Worm (Caenorhabditis elegans) whole organism, early embryonic: ENCODE results near the gene str-220.

ENCODE experiments used
- B0310.2 ChIP-seq: sonication (generic microtip); optimal IDR thresholded peaks from 2 replicates; lab custom pipeline; 2016; ENCODE audit warnings: mild to moderate bottlenecking, missing genetic modification characterization, missing compliant biosample characterization
- F13C5.2 ChIP-seq: sonication (generic microtip); optimal IDR thresholded peaks from 2 replicates; lab custom pipeline; 2017; ENCODE audit warnings: mild to moderate bottlenecking, missing genetic modification characterization, inconsistent platforms, missing compliant biosample characterization
- aly-1 ChIP-seq: sonication (generic microtip); optimal IDR thresholded peaks from 2 replicates; lab custom pipeline; 2016; ENCODE audit warnings: missing genetic modification characterization, missing compliant biosample characterization
- ama-1 ChIP-seq: fragments of 150-350 bp; optimal IDR thresholded peaks from 2 replicates; lab custom pipeline; 2014
- ceh-13 ChIP-seq: fragments of 200-800 bp; sonication (Bioruptor generic); optimal IDR thresholded peaks from 2 replicates; lab custom pipeline; 2018; ENCODE audit warnings: mild to moderate bottlenecking, missing genetic modification characterization, missing compliant biosample characterization
- ceh-36 ChIP-seq: sonication (generic microtip); optimal IDR thresholded peaks from 2 replicates; lab custom pipeline; 2016; ENCODE audit warnings: missing genetic modification characterization, inconsistent platforms, missing compliant biosample characterization
- ets-7 ChIP-seq: sonication (generic microtip); optimal IDR thresholded peaks from 2 replicates; lab custom pipeline; 2016; ENCODE audit warnings: missing genotype, missing genetic modification characterization, missing compliant biosample characterization
- flt-1 ChIP-seq: fragments of 200-800 bp; sonication (Bioruptor generic); IDR thresholded peaks from 2 replicates; pipeline ENCODE4 v1.3.6; 2022; ENCODE audit warnings: missing genetic modification characterization, missing compliant biosample characterization
- hmbx-1 ChIP-seq: sonication (generic microtip); optimal IDR thresholded peaks from 2 replicates; lab custom pipeline; 2016; ENCODE audit warnings: mild to moderate bottlenecking, missing genetic modification characterization, missing compliant biosample characterization
- hmg-4 ChIP-seq: fragments of 200-800 bp; sonication (Bioruptor generic); optimal IDR thresholded peaks from 2 replicates; lab custom pipeline; 2018; ENCODE audit warnings: mild to moderate bottlenecking, missing genetic modification characterization, missing compliant biosample characterization
- hnd-1 ChIP-seq: sonication (generic microtip); optimal IDR thresholded peaks from 2 replicates; lab custom pipeline; 2016; ENCODE audit warnings: missing genetic modification characterization, missing compliant biosample characterization
- pes-1 ChIP-seq: fragments of 200-800 bp; sonication (Bioruptor generic); IDR thresholded peaks from 2 replicates; pipeline ENCODE4 v1.3.6; 2022; ENCODE audit warnings: missing genetic modification reagents, missing genetic modification characterization, missing compliant biosample characterization
- scrt-1 ChIP-seq: fragments of 200-800 bp; sonication (Bioruptor generic); IDR thresholded peaks from 2 replicates; pipeline ENCODE4 v1.3.6; 2022; ENCODE audit warnings: missing genetic modification characterization, missing compliant biosample characterization
- sea-1 ChIP-seq: fragments of 200-800 bp; sonication (Bioruptor generic); conservative IDR thresholded peaks from 2 replicates; pipeline ENCODE4 v1.3.6; 2022; ENCODE audit warnings: missing genetic modification characterization, missing compliant biosample characterization
- tbx-11 ChIP-seq: fragments of 200-800 bp; sonication (Bioruptor generic); IDR thresholded peaks from 2 replicates; pipeline ENCODE4 v1.3.6; 2022; ENCODE audit warnings: missing genetic modification characterization, missing compliant biosample characterization
- tbx-37 ChIP-seq: fragments of 200-800 bp; sonication (Bioruptor generic); conservative IDR thresholded peaks from 2 replicates; pipeline ENCODE4 v1.3.6; 2022; ENCODE audit warnings: missing genetic modification reagents, missing genetic modification characterization, missing compliant biosample characterization
- tra-4 ChIP-seq: sonication (generic microtip); optimal IDR thresholded peaks from 2 replicates; lab custom pipeline; 2017; ENCODE audit warnings: missing genetic modification characterization, missing compliant biosample characterization

The str-220 gene

DNA sequence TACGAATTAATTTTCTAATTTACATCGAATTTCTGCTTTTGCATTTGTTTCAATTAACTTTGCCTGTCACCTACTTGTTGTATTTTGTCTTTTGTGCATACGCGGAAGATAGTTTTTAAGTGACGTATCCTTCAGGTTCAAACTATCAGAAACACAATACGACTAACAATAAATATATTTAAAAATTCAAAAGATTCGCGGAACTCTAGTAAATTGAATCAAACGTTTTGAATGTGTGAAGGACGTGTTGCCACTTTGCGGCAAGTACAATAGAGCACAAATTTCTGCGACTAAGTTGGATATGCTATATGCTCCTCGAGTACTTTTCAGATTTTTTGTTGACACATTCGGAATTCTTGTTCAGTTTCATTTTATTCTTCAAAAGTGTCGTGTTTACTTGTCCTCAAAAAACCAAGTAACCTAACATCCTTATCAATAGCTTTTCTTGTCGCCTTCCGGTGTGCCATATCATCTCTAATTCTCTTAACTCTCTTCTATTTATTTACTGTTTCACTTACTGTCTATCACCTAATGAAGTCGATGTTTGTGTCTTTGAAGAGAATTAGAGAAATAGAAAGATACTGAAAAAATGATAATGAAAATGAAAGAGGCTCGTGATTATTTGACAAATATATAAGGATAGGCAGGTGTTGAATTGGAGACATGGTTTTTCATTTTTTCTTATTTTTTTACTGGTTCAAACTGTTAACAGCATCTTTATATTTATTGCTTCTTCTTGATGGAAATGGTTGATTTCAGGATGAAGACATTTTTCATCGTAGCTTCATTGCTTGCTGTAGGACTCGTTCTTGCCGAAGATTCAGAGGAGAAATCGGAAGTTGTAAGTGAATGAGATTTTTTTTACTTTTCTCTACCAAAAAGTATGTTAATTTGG is 17.7 kb upstream of the str-220 start, which contains the start of gene srlf-7:
srlf-7 (plus strand) TSS at position 760 of the 895 bp plus-strand sequence.
- TF ChIP-seq pes-1 (GFP tag; lab: Robert Waterston, UW) (no peak), ceh-36 (no peak), F13C5.2 (tag; lab: Kevin White, UChicago) (no peak), tbx-37 (no peak), tbx-11 (GFP tag; lab: Robert Waterston, UW) (no peak), aly-1 (tag; lab: Kevin White, UChicago) (no peak), ama-1 (lab: Kevin White, UChicago) (no peak), ceh-13 (GFP tag; lab: Kevin White, UChicago) (no peak), hnd-1 (tag; lab: Kevin White, UChicago) (no peak), scrt-1 (no peak), ets-7 (no peak), tra-4 (tag; lab: Kevin White, UChicago) (no peak), flt-1 (GFP tag; lab: Robert Waterston, UW) (no peak)

DNA sequence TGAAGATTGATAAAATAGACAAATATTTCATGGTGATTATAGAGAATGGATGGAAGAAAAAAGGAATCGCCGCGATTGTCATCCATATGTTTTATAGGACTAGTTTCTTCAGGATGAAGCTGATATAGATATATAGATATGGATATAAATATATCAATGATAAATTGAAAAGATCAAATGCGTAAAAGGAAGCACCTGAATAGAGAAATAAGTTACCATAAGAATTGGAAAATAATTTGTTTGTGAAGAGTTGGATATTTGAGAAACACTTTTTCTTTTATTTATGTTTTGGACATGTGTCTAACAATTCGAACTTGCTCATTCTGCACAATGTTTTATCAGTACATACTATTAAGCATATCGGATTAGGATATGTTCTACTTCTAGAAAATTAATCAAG is 16.9 kb upstream of the str-220 start, which contains the start of gene C42D4.13:
C42D4.13 (minus strand) TSS at position 101 of the 400 bp plus-strand sequence.
- TF ChIP-seq ets-7: no peak
- no peak for TF ChIP-seq F13C5.2 (tag; lab: Kevin White, UChicago)
- no peak for TF ChIP-seq hnd-1 (tag; lab: Kevin White, UChicago)
- no peak for TF ChIP-seq scrt-1
- TF ChIP-seq B0310.2 (tag; lab: Kevin White, UChicago): no peak
- TF ChIP-seq ceh-13 (GFP tag; lab: Kevin White, UChicago): no peak
- TF ChIP-seq tbx-11 (GFP tag; lab: Robert Waterston, UW): no peak
- no peak for TF ChIP-seq aly-1 (tag; lab: Kevin White, UChicago)
- no peak for TF ChIP-seq flt-1 (GFP tag; lab: Robert Waterston, UW)
- TF ChIP-seq pes-1 (GFP tag; lab: Robert Waterston, UW): no peak
- TF ChIP-seq sea-1 (GFP tag; lab: Robert Waterston, UW): no peak

DNA sequence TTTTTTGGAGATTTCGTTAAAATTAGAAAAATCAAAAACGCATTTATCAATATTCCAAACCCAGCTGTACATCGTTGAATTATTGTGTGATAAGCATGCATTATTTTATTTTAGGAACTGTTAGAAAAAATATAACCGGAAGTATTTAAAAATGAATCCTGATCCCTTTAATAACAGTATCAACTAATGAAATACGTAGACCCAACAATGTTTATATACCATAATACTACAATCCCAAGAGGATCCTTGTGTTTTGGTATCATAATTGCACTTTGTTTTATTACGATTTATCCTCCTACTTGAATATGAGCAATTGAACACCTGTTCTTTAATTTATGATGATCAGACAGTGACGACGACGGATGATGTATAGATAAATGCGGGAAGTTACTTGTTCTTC is 15.6 kb upstream of the str-220 start, which contains the start of gene str-249:
str-249 (minus strand) TSS at position 101 of the 400 bp plus-strand sequence.
- TF ChIP-seq tra-4 (tag; lab: Kevin White, UChicago) (no peak), F13C5.2 (tag; lab: Kevin White, UChicago) (no peak), scrt-1 (no peak), hmg-4 (GFP tag; lab: Kevin White, UChicago) (no peak), aly-1 (tag; lab: Kevin White, UChicago) (no peak), ets-7 (no peak), tbx-11 (GFP tag; lab: Robert Waterston, UW) (no peak), B0310.2 (tag; lab: Kevin White, UChicago) (no peak), ama-1 (lab: Kevin White, UChicago) (no peak)

DNA sequence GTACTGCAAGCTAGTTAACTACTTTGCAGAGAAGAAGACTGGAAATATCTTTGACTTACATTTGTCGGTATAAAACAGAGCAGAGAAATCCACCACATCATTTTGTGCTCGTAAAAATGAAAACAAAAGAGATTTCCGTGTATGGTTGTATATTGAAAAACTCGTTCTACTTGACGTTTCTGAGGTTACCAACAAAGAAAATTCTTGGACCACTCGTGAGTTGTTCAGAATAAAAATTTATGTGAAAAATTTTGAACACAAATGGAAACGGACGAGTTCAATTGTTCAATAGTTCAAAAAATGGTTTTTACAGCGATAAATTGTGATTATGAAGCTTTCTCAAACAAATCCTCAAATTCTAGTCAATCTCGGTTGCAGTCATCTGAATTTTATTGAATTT is 13.5 kb upstream of the str-220 start, which contains the start of gene clec-179:
clec-179 (minus strand) TSS at position 101 of the 400 bp plus-strand sequence.
- TF ChIP-seq ama-1 (lab: Kevin White, UChicago): no peak
- TF ChIP-seq sea-1 (GFP tag; lab: Robert Waterston, UW): no peak
- no peak for TF ChIP-seq hmg-4 (GFP tag; lab: Kevin White, UChicago)
- no peak for TF ChIP-seq tbx-37
- TF ChIP-seq flt-1 (GFP tag; lab: Robert Waterston, UW): no peak
- TF ChIP-seq pes-1 (GFP tag; lab: Robert Waterston, UW): no peak
- no peak for TF ChIP-seq tbx-11 (GFP tag; lab: Robert Waterston, UW)
- TF ChIP-seq ceh-36: no peak
- TF ChIP-seq ets-7: no peak
- no peak for TF ChIP-seq tra-4 (tag; lab: Kevin White, UChicago)
- no peak for TF ChIP-seq aly-1 (tag; lab: Kevin White, UChicago)
- TF ChIP-seq scrt-1: no peak
- no peak for TF ChIP-seq ceh-13 (GFP tag; lab: Kevin White, UChicago)
- TF ChIP-seq F13C5.2 (tag; lab: Kevin White, UChicago): no peak
- TF ChIP-seq B0310.2 (tag; lab: Kevin White, UChicago): no peak
- TF ChIP-seq hnd-1 (tag; lab: Kevin White, UChicago): no peak
- TF ChIP-seq hmbx-1 (tag; lab: Kevin White, UChicago): no peak

DNA sequence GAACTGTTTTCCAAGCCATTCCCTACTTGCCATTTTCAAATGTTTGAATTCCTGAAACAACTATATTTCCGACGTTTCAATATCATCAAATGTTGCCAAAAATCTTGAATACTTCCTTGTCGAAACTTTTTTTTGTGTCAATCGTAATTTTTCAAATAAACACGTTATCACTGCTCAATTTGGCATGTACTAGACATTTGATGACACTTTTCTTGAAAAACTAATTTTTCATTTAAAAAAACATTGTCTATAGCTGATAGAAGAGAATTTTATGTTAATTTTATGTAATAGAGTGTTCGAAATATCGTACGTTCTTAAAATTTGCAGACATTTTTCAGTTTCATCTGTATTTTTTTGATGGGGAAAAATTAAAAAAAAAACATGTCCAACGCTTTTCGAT is 11.7 kb upstream of the str-220 start:
- no peak for TF ChIP-seq hmbx-1 (tag; lab: Kevin White, UChicago)
- TF ChIP-seq flt-1 (GFP tag; lab: Robert Waterston, UW): no peak
- no peak for TF ChIP-seq hnd-1 (tag; lab: Kevin White, UChicago)
- no peak for TF ChIP-seq ceh-13 (GFP tag; lab: Kevin White, UChicago)
- TF ChIP-seq tbx-11 (GFP tag; lab: Robert Waterston, UW): no peak
- TF ChIP-seq F13C5.2 (tag; lab: Kevin White, UChicago): no peak
- TF ChIP-seq ama-1 (lab: Kevin White, UChicago): no peak
- no peak for TF ChIP-seq tbx-37
- TF ChIP-seq scrt-1: no peak
- no peak for TF ChIP-seq ceh-36
- TF ChIP-seq hmg-4 (GFP tag; lab: Kevin White, UChicago): no peak
- no peak for TF ChIP-seq aly-1 (tag; lab: Kevin White, UChicago)
- TF ChIP-seq ets-7: no peak
- no peak for TF ChIP-seq sea-1 (GFP tag; lab: Robert Waterston, UW)

DNA sequence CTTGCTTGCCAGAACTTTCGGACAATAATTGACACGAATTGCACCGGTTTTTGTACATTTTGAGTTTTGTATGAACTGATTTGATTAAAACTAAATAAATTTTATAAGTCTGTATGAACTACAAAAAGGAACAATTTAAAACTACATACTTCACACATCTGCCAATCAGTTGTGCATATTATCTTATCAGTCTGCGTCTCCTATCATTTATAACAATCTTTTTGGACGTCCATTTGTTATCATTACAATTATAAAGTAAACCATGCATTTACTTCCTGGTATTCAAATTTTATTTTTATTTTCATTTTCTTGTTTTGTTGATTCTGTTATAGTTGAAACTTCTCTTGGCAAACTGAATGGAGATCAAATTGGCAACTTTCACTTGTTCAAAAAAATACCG is 9.2 kb upstream of the str-220 start, which contains the start of gene cest-10:
cest-10 (plus strand) TSS at position 254 of the 400 bp plus-strand sequence.
- no peak for TF ChIP-seq scrt-1
- no peak for TF ChIP-seq tbx-37
- TF ChIP-seq ama-1 (lab: Kevin White, UChicago): no peak
- TF ChIP-seq flt-1 (GFP tag; lab: Robert Waterston, UW): no peak
- no peak for TF ChIP-seq hmbx-1 (tag; lab: Kevin White, UChicago)

DNA sequence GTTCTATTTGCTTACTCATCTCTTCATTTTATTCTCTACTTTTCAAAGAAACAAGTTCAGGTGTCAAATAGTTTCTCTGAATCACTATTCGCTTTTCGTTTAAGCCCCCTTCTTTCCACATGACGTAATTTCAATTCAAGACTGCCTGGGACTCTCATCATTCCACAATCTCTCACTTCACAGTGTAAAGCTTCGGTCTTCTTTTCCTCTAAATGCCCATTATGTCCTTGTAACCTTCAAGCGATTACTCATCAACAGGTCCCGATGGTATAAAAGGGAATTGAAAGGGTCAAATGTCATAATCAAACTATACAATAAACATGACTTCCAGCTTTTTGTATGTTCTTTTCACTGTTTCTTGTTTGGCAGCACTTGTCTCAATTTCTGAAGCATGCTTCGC is 7.8 kb upstream of the str-220 start, which contains the start of gene C42D4.3:
C42D4.3 (plus strand) TSS at position 298 of the 400 bp plus-strand sequence.
- no peak for TF ChIP-seq tbx-37
- TF ChIP-seq hmg-4 (GFP tag; lab: Kevin White, UChicago): no peak
- TF ChIP-seq ets-7: no peak
- no peak for TF ChIP-seq pes-1 (GFP tag; lab: Robert Waterston, UW)
- TF ChIP-seq scrt-1: no peak
- TF ChIP-seq flt-1 (GFP tag; lab: Robert Waterston, UW): no peak
- TF ChIP-seq ama-1 (lab: Kevin White, UChicago): no peak
- no peak for TF ChIP-seq hmbx-1 (tag; lab: Kevin White, UChicago)
- no peak for TF ChIP-seq tbx-11 (GFP tag; lab: Robert Waterston, UW)
- no peak for TF ChIP-seq F13C5.2 (tag; lab: Kevin White, UChicago)
- TF ChIP-seq hnd-1 (tag; lab: Kevin White, UChicago): no peak
- TF ChIP-seq tra-4 (tag; lab: Kevin White, UChicago): no peak
